Fruit fly (Drosophila melanogaster) whole organism, adult: ENCODE results near the gene CAH4.
A peak's percentile ranks its signal among the peaks of the same experiment; 100 is the strongest.

Experiments
- CG11617 ChIP-seq: fragments of 200-800 bp; sonication (Bioruptor generic); optimal IDR thresholded peaks from 2 replicates; lab custom pipeline; 2017; ENCODE audit warnings: mild to moderate bottlenecking, missing biosample characterization, missing genetic modification reagents, missing genetic modification characterization
- CG12768 ChIP-seq: fragments of 200-800 bp; sonication (Bioruptor generic); optimal IDR thresholded peaks from 2 replicates; lab custom pipeline; 2017; ENCODE audit warnings: missing biosample characterization, missing genetic modification characterization, mild to moderate bottlenecking, moderate library complexity, missing genetic modification reagents
- CG14711 ChIP-seq: fragments of 200-800 bp; sonication (Bioruptor generic); optimal IDR thresholded peaks from 2 replicates; lab custom pipeline; 2018; ENCODE audit warnings: missing biosample characterization, mild to moderate bottlenecking, missing genetic modification characterization, moderate library complexity
- CG1620 ChIP-seq: fragments of 200-800 bp; sonication (Bioruptor generic); optimal IDR thresholded peaks from 2 replicates; lab custom pipeline; 2016; ENCODE audit warnings: missing biosample characterization, missing genetic modification characterization
- CG33017 ChIP-seq: fragments of 200-800 bp; sonication (Bioruptor generic); optimal IDR thresholded peaks from 2 replicates; lab custom pipeline; 2018; ENCODE audit warnings: missing biosample characterization, mild to moderate bottlenecking, missing genetic modification characterization, moderate library complexity
- CG5204 ChIP-seq: fragments of 200-800 bp; sonication (Bioruptor generic); optimal IDR thresholded peaks from 2 replicates; lab custom pipeline; 2016; ENCODE audit warnings: missing biosample characterization, missing genetic modification characterization
- CG7045 ChIP-seq: fragments of 200-800 bp; sonication (Bioruptor generic); optimal IDR thresholded peaks from 2 replicates; lab custom pipeline; 2017; ENCODE audit warnings: missing biosample characterization, mild to moderate bottlenecking, missing genetic modification characterization
- CG7101 ChIP-seq: fragments of 200-800 bp; sonication (Bioruptor generic); optimal IDR thresholded peaks from 2 replicates; lab custom pipeline; 2018; ENCODE audit warnings: missing biosample characterization, mild to moderate bottlenecking, missing genetic modification characterization, moderate library complexity
- Clk ChIP-seq: fragments of 200-800 bp; sonication (Bioruptor generic); optimal IDR thresholded peaks from 2 replicates; lab custom pipeline; 2017; ENCODE audit warnings: missing biosample characterization, missing genetic modification characterization
- Crg-1 ChIP-seq: fragments of 200-800 bp; sonication (Bioruptor generic); optimal IDR thresholded peaks from 2 replicates; lab custom pipeline; 2016; ENCODE audit warnings: missing biosample characterization, missing genetic modification characterization
- Hr96 ChIP-seq: fragments of 200-800 bp; sonication (Bioruptor generic); optimal IDR thresholded peaks from 2 replicates; lab custom pipeline; 2016; ENCODE audit warnings: missing biosample characterization, missing genetic modification characterization
- Mnt ChIP-seq: fragments of 200-800 bp; sonication (Bioruptor generic); optimal IDR thresholded peaks from 2 replicates; lab custom pipeline; 2016; ENCODE audit warnings: missing biosample characterization, mild to moderate bottlenecking, missing genetic modification characterization
- bab1 ChIP-seq: fragments of 200-800 bp; sonication (Bioruptor generic); optimal IDR thresholded peaks from 3 replicates; lab custom pipeline; 2019; ENCODE audit warnings: missing biosample characterization, mild to moderate bottlenecking, missing genetic modification characterization, moderate library complexity
- cic ChIP-seq: fragments of 200-800 bp; sonication (Bioruptor generic); optimal IDR thresholded peaks from 2 replicates; lab custom pipeline; 2017; ENCODE audit warnings: missing biosample characterization, mild to moderate bottlenecking, missing genetic modification characterization, moderate library complexity
- cnc ChIP-seq, 2 experiments: fragments of >200 bp; optimal IDR thresholded peaks; 2 replicates each; lab custom pipeline; 2017
- kay ChIP-seq: fragments of 200-800 bp; sonication (Bioruptor generic); peaks from one replicate; lab custom pipeline; 2016; ENCODE audit warnings: missing biosample characterization, missing genetic modification characterization, borderline replicate concordance
- ovo ChIP-seq: fragments of 200-800 bp; sonication (Bioruptor generic); optimal IDR thresholded peaks from 2 replicates; lab custom pipeline; 2016; ENCODE audit warnings: missing biosample characterization, missing genetic modification characterization
- pad ChIP-seq: fragments of 200-800 bp; sonication (Bioruptor generic); optimal IDR thresholded peaks from 3 replicates; lab custom pipeline; 2017; ENCODE audit warnings: missing biosample characterization, missing genetic modification characterization, mild to moderate bottlenecking, moderate library complexity, missing genetic modification reagents
- tj ChIP-seq: fragments of 200-800 bp; sonication (Bioruptor generic); optimal IDR thresholded peaks from 3 replicates; lab custom pipeline; 2017; ENCODE audit warnings: missing biosample characterization, mild to moderate bottlenecking, missing genetic modification characterization, moderate library complexity
- toe ChIP-seq: fragments of 200-800 bp; sonication (Bioruptor generic); optimal IDR thresholded peaks from 2 replicates; lab custom pipeline; 2016; ENCODE audit warnings: missing biosample characterization, missing genetic modification characterization

The CAH4 gene

dm6 chr3R:24845952-24846848 lies 11.2 kb downstream of the CAH4 start:
- TF ChIP-seq CG33017 (tag; lab: Kevin White, UChicago): no peak
- TF ChIP-seq tj (GFP tag; lab: Kevin White, UChicago): peak; percentile 84

- TF ChIP-seq CG33017 (tag; lab: Kevin White, UChicago) (no peak), CG12768 (GFP tag; lab: Kevin White, UChicago) (no peak), cic (GFP tag; lab: Kevin White, UChicago) (no peak), Hr96 (GFP tag; lab: Kevin White, UChicago) (no peak), kay (GFP tag; lab: Kevin White, UChicago) (no peak), ovo (no peak), Clk (no peak), cnc (optimal IDR thresholded peaks at IDR 0.05; lab: Kevin White, UChicago) (no peak), toe (no peak), CG7045 (GFP tag; lab: Kevin White, UChicago) (no peak), tj (GFP tag; lab: Kevin White, UChicago) (no peak), CG1620 (GFP tag; lab: Kevin White, UChicago) (no peak)
Observed at dm6 chr3R:24845148-24845547, 12.2 kb downstream of the CAH4 start.

dm6 chr3R:24841635-24842034 lies 15.7 kb downstream of the CAH4 start, which contains the start of gene Esp:
Esp (plus strand) TSS chr3R:24841935.
- TF ChIP-seq pad (no peak), bab1 (GFP tag; lab: Kevin White, UChicago) (no peak), CG14711 (tag; lab: Kevin White, UChicago) (no peak), CG7101 (tag; lab: Kevin White, UChicago) (no peak), CG7045 (GFP tag; lab: Kevin White, UChicago) (no peak), cnc (optimal IDR thresholded peaks at IDR 0.05; lab: Kevin White, UChicago) (no peak), kay (GFP tag; lab: Kevin White, UChicago) (no peak), tj (GFP tag; lab: Kevin White, UChicago) (no peak), CG11617 (GFP tag; lab: Kevin White, UChicago) (no peak), Hr96 (GFP tag; lab: Kevin White, UChicago) (no peak), Mnt (no peak), CG33017 (tag; lab: Kevin White, UChicago) (no peak), Crg-1 (GFP tag; lab: Kevin White, UChicago) (no peak), CG12768 (GFP tag; lab: Kevin White, UChicago) (no peak), Clk (no peak), CG5204 (GFP tag; lab: Kevin White, UChicago) (no peak), cic (GFP tag; lab: Kevin White, UChicago) (no peak)

dm6 chr3R:24841063-24841462 lies 16.3 kb downstream of the CAH4 start, which contains the start of gene CG33658:
CG33658 (minus strand) TSS chr3R:24841163.
- TF ChIP-seq CG1620 (GFP tag; lab: Kevin White, UChicago): no peak
- TF ChIP-seq CG14711 (tag; lab: Kevin White, UChicago): no peak
- TF ChIP-seq tj (GFP tag; lab: Kevin White, UChicago): no peak
- TF ChIP-seq kay (GFP tag; lab: Kevin White, UChicago): no peak
- TF ChIP-seq Hr96 (GFP tag; lab: Kevin White, UChicago): no peak
- TF ChIP-seq CG11617 (GFP tag; lab: Kevin White, UChicago): no peak
- no peak for TF ChIP-seq cnc (optimal IDR thresholded peaks at IDR 0.05; lab: Kevin White, UChicago)
- no peak for TF ChIP-seq CG7101 (tag; lab: Kevin White, UChicago)
- TF ChIP-seq pad: no peak
- no peak for TF ChIP-seq toe
- TF ChIP-seq CG7045 (GFP tag; lab: Kevin White, UChicago): no peak
- TF ChIP-seq CG12768 (GFP tag; lab: Kevin White, UChicago): no peak
- no peak for TF ChIP-seq cic (GFP tag; lab: Kevin White, UChicago)
- TF ChIP-seq Crg-1 (GFP tag; lab: Kevin White, UChicago): no peak

dm6 chr3R:24833652-24834051 lies 23.7 kb downstream of the CAH4 start, which contains the start of gene sosie:
sosie (plus strand) TSS chr3R:24833952.
- TF ChIP-seq kay (GFP tag; lab: Kevin White, UChicago) (no peak), toe (no peak), CG14711 (tag; lab: Kevin White, UChicago) (no peak), Crg-1 (GFP tag; lab: Kevin White, UChicago) (no peak), cnc (optimal IDR thresholded peaks at IDR 0.05; lab: Kevin White, UChicago) (no peak), Hr96 (GFP tag; lab: Kevin White, UChicago) (no peak), CG11617 (GFP tag; lab: Kevin White, UChicago) (no peak), bab1 (GFP tag; lab: Kevin White, UChicago) (no peak), CG12768 (GFP tag; lab: Kevin White, UChicago) (no peak), tj (GFP tag; lab: Kevin White, UChicago) (no peak), CG7101 (tag; lab: Kevin White, UChicago) (no peak)

DNA sequence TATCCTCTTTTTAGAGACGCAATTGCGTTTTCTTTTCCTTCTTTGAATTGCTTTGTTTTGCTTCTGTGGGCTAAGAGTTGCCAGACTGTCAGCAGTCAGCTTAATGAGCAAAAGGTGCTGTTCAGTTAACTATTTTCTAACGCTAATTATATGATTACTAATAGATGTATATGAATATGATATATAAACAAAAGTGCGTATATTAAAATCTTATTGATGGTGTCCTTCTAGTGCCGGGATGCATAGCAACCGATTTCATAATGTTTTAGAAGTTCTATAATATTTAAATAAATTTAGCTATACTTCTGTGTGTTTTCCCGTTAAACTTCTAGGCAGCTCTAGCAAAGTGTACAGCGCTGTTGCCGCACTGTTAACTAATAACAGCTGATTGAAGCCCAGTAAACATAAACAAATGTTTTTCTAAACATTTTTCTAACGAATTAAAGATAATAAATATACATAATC lies 27.4 kb downstream of the CAH4 start, which contains the start of the genes Kaz and CG43273:
Kaz (minus strand) TSS at position 73 of the 465 bp plus-strand sequence.
CG43273 (plus strand) TSS at position 415 of the 465 bp plus-strand sequence.
- peak; percentile 67 for TF ChIP-seq CG7101 (tag; lab: Kevin White, UChicago)
- peak; percentile 67 for TF ChIP-seq CG1620 (GFP tag; lab: Kevin White, UChicago)
- no peak for TF ChIP-seq Hr96 (GFP tag; lab: Kevin White, UChicago)
- no peak for TF ChIP-seq CG12768 (GFP tag; lab: Kevin White, UChicago)
- peak; percentile 36 for TF ChIP-seq pad
- peak; percentile 76 for TF ChIP-seq bab1 (GFP tag; lab: Kevin White, UChicago)
- peak; percentile 35 for TF ChIP-seq tj (GFP tag; lab: Kevin White, UChicago)
- TF ChIP-seq Mnt: peak; percentile 25
- TF ChIP-seq cnc (optimal IDR thresholded peaks at IDR 0.05; lab: Kevin White, UChicago): no peak
- peak; percentile 54 for TF ChIP-seq CG11617 (GFP tag; lab: Kevin White, UChicago)
- TF ChIP-seq CG5204 (GFP tag; lab: Kevin White, UChicago): peak; percentile 40
- no peak for TF ChIP-seq Clk
- peak; percentile 46 for TF ChIP-seq ovo
- no peak for TF ChIP-seq cic (GFP tag; lab: Kevin White, UChicago)
- TF ChIP-seq kay (GFP tag; lab: Kevin White, UChicago): peak; percentile 62
- TF ChIP-seq toe: peak; percentile 71
- peak; percentile 14 for TF ChIP-seq Crg-1 (GFP tag; lab: Kevin White, UChicago)
- TF ChIP-seq CG33017 (tag; lab: Kevin White, UChicago): peak; percentile 37
- TF ChIP-seq CG7045 (GFP tag; lab: Kevin White, UChicago): peak; percentile 41
- peak; percentile 67 for TF ChIP-seq CG14711 (tag; lab: Kevin White, UChicago)
